Worm (Caenorhabditis elegans): ENCODE data around the gene sri-34.

ce11 chrII:3196966-3197365 lies 38.1 kb upstream of the sri-34 start, which contains the start of gene gcy-15:
- TF ChIP-seq mdl-1 (tag; optimal IDR thresholded peaks at IDR 0.05) = no peak
- TF ChIP-seq nhr-76 (tag; optimal IDR thresholded peaks at IDR 0.05) = no peak
- no peak for TF ChIP-seq aly-2 (tag; optimal IDR thresholded peaks at IDR 0.05)
- no peak for TF ChIP-seq nhr-11 (tag; optimal IDR thresholded peaks at IDR 0.05)
- TF ChIP-seq ceh-82 (tag; optimal IDR thresholded peaks at IDR 0.05) = no peak
- no peak for TF ChIP-seq nhr-12 (tag; optimal IDR thresholded peaks at IDR 0.05)
